Worm (Caenorhabditis elegans): Measurements from ENCODE around the gene sre-14.

ce11 chrIV:12261353-12261752 lies at the start of gene sre-14:
- no peak for TF ChIP-seq pha-4 (tag; optimal IDR thresholded peaks at IDR 0.05)
- TF ChIP-seq che-1 (tag; optimal IDR thresholded peaks at IDR 0.05), result no peak
- TF ChIP-seq ceh-14 (tag; optimal IDR thresholded peaks at IDR 0.05), result no peak
- no peak for TF ChIP-seq pag-3 (tag; optimal IDR thresholded peaks at IDR 0.05; ENCODE audit: borderline replicate concordance)
- TF ChIP-seq ceh-18 (tag; optimal IDR thresholded peaks at IDR 0.05), result no peak
- TF ChIP-seq ceh-31 (tag; optimal IDR thresholded peaks at IDR 0.05), result no peak
- no peak for TF ChIP-seq nfya-1 (tag; optimal IDR thresholded peaks at IDR 0.05)
- no peak for TF ChIP-seq lin-11 (tag; optimal IDR thresholded peaks at IDR 0.05)
- no peak for TF ChIP-seq hlh-13 (GFP tag; optimal IDR thresholded peaks at IDR 0.05)

Data from whole organism, late embryonic.